Worm (Caenorhabditis elegans) whole organism, L3 larva: ENCODE results near the gene ZK1010.5.

Experiments used
- R02D3.7 ChIP-seq: fragments of 150-350 bp; optimal IDR thresholded peaks from 2 replicates; lab custom pipeline; 2014; ENCODE audit warnings: missing biosample characterization, missing genetic modification characterization
- ZK546.5 ChIP-seq: sonication (generic microtip); optimal IDR thresholded peaks from 2 replicates; lab custom pipeline; 2017; ENCODE audit warnings: missing biosample characterization, missing genetic modification characterization
- ceh-28 ChIP-seq: fragments of 150-350 bp; optimal IDR thresholded peaks from 2 replicates; lab custom pipeline; 2014; ENCODE audit warnings: missing biosample characterization, missing genetic modification reagents, missing genetic modification characterization
- ceh-82 ChIP-seq: fragments of 150-350 bp; optimal IDR thresholded peaks from 2 replicates; lab custom pipeline; 2014; ENCODE audit warnings: missing biosample characterization, missing genetic modification characterization
- ceh-9 ChIP-seq: sonication (generic microtip); optimal IDR thresholded peaks from 2 replicates; lab custom pipeline; 2018; ENCODE audit warnings: missing biosample characterization, missing genetic modification characterization
- elt-1 ChIP-seq: fragments of 150-350 bp; optimal IDR thresholded peaks from 2 replicates; lab custom pipeline; 2014; ENCODE audit warnings: missing biosample characterization, missing genetic modification characterization
- elt-2 ChIP-seq: sonication (generic microtip); optimal IDR thresholded peaks from 2 replicates; lab custom pipeline; 2016; ENCODE audit warnings: missing genetic modification reagents, mild to moderate bottlenecking, missing genetic modification characterization, missing compliant biosample characterization
- elt-3 ChIP-seq, 3 experiments: fragments of 150-350 bp in 1 of 3; sonication (generic microtip) in 2 of 3; optimal IDR thresholded peaks; 2 replicates in 2 of 3; 4 replicates in 1 of 3; lab custom pipeline; 2014 to 2017; ENCODE audit warnings: missing biosample characterization in 3 of 3, missing genetic modification characterization in 3 of 3
- fkh-10 ChIP-seq: sonication (generic microtip); optimal IDR thresholded peaks from 2 replicates; lab custom pipeline; 2017; ENCODE audit warnings: missing biosample characterization, missing genetic modification reagents, missing genetic modification characterization
- hmg-11 ChIP-seq: sonication (generic microtip); optimal IDR thresholded peaks from 2 replicates; lab custom pipeline; 2016; ENCODE audit warnings: missing genetic modification characterization, missing compliant biosample characterization
- jun-1 ChIP-seq: fragments of 150-350 bp; optimal IDR thresholded peaks from 2 replicates; lab custom pipeline; 2014; ENCODE audit warnings: missing biosample characterization, missing genetic modification reagents, missing genetic modification characterization
- lin-15B ChIP-seq: fragments of 150-350 bp; optimal IDR thresholded peaks from 2 replicates; lab custom pipeline; 2014; ENCODE audit warnings: missing biosample characterization, missing genetic modification characterization
- lin-39 ChIP-seq: fragments of 150-350 bp; optimal IDR thresholded peaks from 2 replicates; lab custom pipeline; 2018; ENCODE audit warnings: missing biosample characterization, missing genetic modification reagents, missing genetic modification characterization
- lsy-12 ChIP-seq: sonication (generic microtip); optimal IDR thresholded peaks from 2 replicates; lab custom pipeline; 2016; ENCODE audit warnings: mild to moderate bottlenecking, missing genetic modification characterization, missing compliant biosample characterization
- nfya-1 ChIP-seq: sonication (generic microtip); optimal IDR thresholded peaks from 2 replicates; lab custom pipeline; 2017; ENCODE audit warnings: missing genetic modification characterization, mild to moderate bottlenecking, missing compliant biosample characterization, antibody characterized with exemption, moderate library complexity; ENCODE audit not compliant: insufficient read depth
- nhr-11 ChIP-seq: fragments of 150-350 bp; optimal IDR thresholded peaks from 2 replicates; lab custom pipeline; 2014; ENCODE audit warnings: missing biosample characterization, missing genetic modification characterization
- nhr-12 ChIP-seq: fragments of 150-350 bp; optimal IDR thresholded peaks from 2 replicates; lab custom pipeline; 2014; ENCODE audit warnings: missing biosample characterization, missing genetic modification characterization
- nhr-23 ChIP-seq: fragments of 150-350 bp; optimal IDR thresholded peaks from 2 replicates; lab custom pipeline; 2014; ENCODE audit warnings: missing biosample characterization, missing genetic modification reagents, missing genetic modification characterization
- nhr-237 ChIP-seq: fragments of 150-350 bp; optimal IDR thresholded peaks from 2 replicates; lab custom pipeline; 2014; ENCODE audit warnings: missing biosample characterization, missing genetic modification characterization
- nhr-25 ChIP-seq: sonication (generic microtip); optimal IDR thresholded peaks from 2 replicates; lab custom pipeline; 2017; ENCODE audit warnings: missing biosample characterization, missing genetic modification characterization
- nhr-43 ChIP-seq: sonication (generic microtip); optimal IDR thresholded peaks from 2 replicates; lab custom pipeline; 2016; ENCODE audit warnings: mild to moderate bottlenecking, missing genetic modification characterization, missing compliant biosample characterization; ENCODE audit not compliant: poor library complexity, severe bottlenecking
- nhr-67 ChIP-seq: fragments of 150-350 bp; optimal IDR thresholded peaks from 2 replicates; lab custom pipeline; 2014; ENCODE audit warnings: missing biosample characterization, missing genetic modification characterization
- pha-4 ChIP-seq: fragments of 150-350 bp; optimal IDR thresholded peaks from 2 replicates; lab custom pipeline; 2014; ENCODE audit warnings: missing biosample characterization, missing genetic modification reagents, missing genetic modification characterization
- pqm-1 ChIP-seq: fragments of 150-350 bp; optimal IDR thresholded peaks from 2 replicates; lab custom pipeline; 2017; ENCODE audit warnings: missing biosample characterization, missing genetic modification characterization, inconsistent platforms
- skn-1 ChIP-seq: fragments of 150-350 bp; optimal IDR thresholded peaks from 2 replicates; lab custom pipeline; 2014; ENCODE audit warnings: missing biosample characterization, missing genetic modification characterization
- snpc-4 ChIP-seq: fragments of 150-350 bp; optimal IDR thresholded peaks from 2 replicates; lab custom pipeline; 2014; ENCODE audit warnings: missing biosample characterization, missing genetic modification characterization
- unc-39 ChIP-seq: sonication (generic microtip); optimal IDR thresholded peaks from 4 replicates; lab custom pipeline; 2017; ENCODE audit warnings: missing biosample characterization, missing genetic modification characterization
- unc-62 ChIP-seq: fragments of 150-350 bp; sonication (generic microtip); optimal IDR thresholded peaks from 4 replicates; lab custom pipeline; 2014; ENCODE audit warnings: missing biosample characterization, missing genetic modification reagents, missing genetic modification characterization
- zag-1 ChIP-seq: fragments of 150-350 bp; optimal IDR thresholded peaks from 2 replicates; lab custom pipeline; 2014; ENCODE audit warnings: missing biosample characterization, missing genetic modification characterization
- ztf-11 ChIP-seq: fragments of 150-350 bp; optimal IDR thresholded peaks from 2 replicates; lab custom pipeline; 2014; ENCODE audit warnings: missing biosample characterization, missing genetic modification characterization
- ztf-4 ChIP-seq: fragments of 150-350 bp; optimal IDR thresholded peaks from 2 replicates; lab custom pipeline; 2014; ENCODE audit warnings: missing biosample characterization, missing genetic modification characterization

Gene ZK1010.5

DNA sequence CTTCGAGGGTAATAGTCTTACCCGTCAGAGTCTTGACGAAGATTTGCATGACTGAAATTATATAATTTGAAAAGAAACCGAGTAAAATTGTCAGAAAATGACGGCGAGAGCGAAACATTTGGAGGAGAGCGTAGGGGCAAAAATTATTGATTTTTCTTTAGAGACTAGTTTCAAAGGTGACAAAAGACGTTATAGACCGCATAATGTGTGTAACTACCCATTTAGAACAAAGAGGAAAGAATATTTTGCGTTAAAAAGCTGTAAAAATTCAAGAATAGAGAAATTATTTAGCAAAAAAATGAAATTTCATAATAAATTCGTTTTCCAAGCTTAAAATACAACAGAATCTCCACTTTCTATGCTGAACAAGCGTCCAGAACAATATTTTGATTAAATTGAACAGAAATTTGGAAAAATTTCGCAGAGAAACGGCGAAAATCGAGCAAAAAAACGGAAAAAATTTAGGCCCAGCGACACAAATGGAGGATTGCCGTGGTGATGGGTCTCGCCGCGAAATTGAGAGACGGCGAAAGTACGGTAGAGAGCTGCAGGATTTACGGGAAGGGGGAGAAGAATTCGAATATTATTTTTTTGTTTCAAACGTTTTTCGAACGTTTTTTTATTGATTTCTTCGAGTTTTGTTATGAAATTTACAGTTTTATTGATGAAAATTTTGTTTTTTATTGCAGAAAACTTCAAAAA is 8.7 kb downstream of the ZK1010.5 start, which contains the start of the genes ubq-2 and frg-1 (continued):
- no peak for TF ChIP-seq unc-62 (GFP tag; lab: Kevin White, UChicago)
- peak; percentile 92 for TF ChIP-seq lsy-12 (tag; lab: Kevin White, UChicago)
- no peak for TF ChIP-seq ceh-9 (tag; lab: Kevin White, UChicago)
- TF ChIP-seq nhr-23 (tag; lab: Kevin White, UChicago): peak; percentile 80
- TF ChIP-seq R02D3.7 (tag; lab: Kevin White, UChicago): peak; percentile 99
- no peak for TF ChIP-seq fkh-10
- no peak for TF ChIP-seq ztf-4 (tag; lab: Kevin White, UChicago)
- peak; percentile 53 for TF ChIP-seq nhr-11 (tag; lab: Kevin White, UChicago)
- no peak for TF ChIP-seq elt-1 (tag; lab: Kevin White, UChicago)
- TF ChIP-seq snpc-4 (tag; lab: Kevin White, UChicago): peak; percentile 11
- no peak for TF ChIP-seq unc-39
- TF ChIP-seq hmg-11 (tag; lab: Kevin White, UChicago): peak; percentile 85
- peak; percentile 76 for TF ChIP-seq nhr-25 (tag; lab: Kevin White, UChicago)
- peak; percentile 76 for TF ChIP-seq nhr-43 (tag; lab: Kevin White, UChicago)
- peak; percentile 95 for TF ChIP-seq lin-39 (tag; lab: Kevin White, UChicago)
- peak; percentile 97 for TF ChIP-seq nfya-1 (tag; lab: Kevin White, UChicago)
- TF ChIP-seq, all 47 proteins: peak for 23

ce11 chrIII:12977559-12977958 is 9.8 kb downstream of the ZK1010.5 start, which contains the start of gene ZK1010.2:
TSS of gene ZK1010.2 (minus strand) at chrIII:12977862.
- TF ChIP-seq lsy-12 (tag; lab: Kevin White, UChicago) (peak; percentile 16), ceh-82 (tag; lab: Kevin White, UChicago) (no peak), nhr-237 (no peak), ceh-9 (tag; lab: Kevin White, UChicago) (no peak)

ce11 chrIII:12972398-12972797 is 14.9 kb downstream of the ZK1010.5 start, which contains the start of gene bckd-1A:
TSS of gene bckd-1A (minus strand) at chrIII:12972498.
- TF ChIP-seq R02D3.7 (tag; lab: Kevin White, UChicago) (no peak), ZK546.5 (tag; lab: Kevin White, UChicago) (no peak), nhr-25 (tag; lab: Kevin White, UChicago) (no peak), ztf-11 (tag; lab: Kevin White, UChicago) (no peak), nhr-67 (tag; lab: Kevin White, UChicago) (no peak)

ce11 chrIII:12971828-12972379 is 15.4 kb downstream of the ZK1010.5 start:
- TF ChIP-seq pqm-1 (tag; lab: Kevin White, UChicago): peak; percentile 19
- no peak for TF ChIP-seq elt-1 (tag; lab: Kevin White, UChicago)
- peak; percentile 53 for TF ChIP-seq hmg-11 (tag; lab: Kevin White, UChicago)
- no peak for TF ChIP-seq unc-62 (GFP tag; lab: Kevin White, UChicago)
- TF ChIP-seq pha-4 (tag; lab: Kevin White, UChicago): peak; percentile 57
- peak; percentile 47 for TF ChIP-seq nfya-1 (tag; lab: Kevin White, UChicago)
- TF ChIP-seq elt-3 (tag; optimal IDR thresholded peaks at IDR 0.05; lab: Kevin White, UChicago): no peak
- peak; percentile 39 for TF ChIP-seq lin-15B (tag; lab: Kevin White, UChicago)
- no peak for TF ChIP-seq ZK546.5 (tag; lab: Kevin White, UChicago)
- TF ChIP-seq elt-2 (tag; lab: Kevin White, UChicago): peak; percentile 39
- TF ChIP-seq nhr-12 (tag; lab: Kevin White, UChicago): no peak
- TF ChIP-seq ceh-28 (tag; lab: Kevin White, UChicago): peak; percentile 63
- TF ChIP-seq, all 47 proteins: peak for 7

DNA sequence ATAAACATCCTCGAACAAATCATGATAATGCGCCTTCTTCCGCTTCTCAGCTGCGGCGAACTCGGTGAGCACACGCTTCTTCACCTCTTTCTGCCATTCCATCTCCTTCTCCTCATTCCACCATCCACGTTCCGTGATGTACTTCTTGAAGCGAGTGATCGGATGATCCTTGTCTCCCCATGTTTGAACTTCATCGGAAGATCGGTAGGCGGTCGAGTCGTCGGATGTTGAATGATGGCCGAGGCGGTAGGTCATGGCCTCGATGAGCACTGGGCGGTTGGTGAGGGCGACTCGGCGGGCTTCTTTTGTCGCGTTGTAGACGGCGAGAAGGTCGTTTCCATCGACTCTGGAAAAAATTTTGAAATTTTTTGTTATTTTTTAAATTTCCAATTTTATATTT is 19.0 kb downstream of the ZK1010.5 start:
- no peak for TF ChIP-seq ceh-9 (tag; lab: Kevin White, UChicago)
- TF ChIP-seq nhr-237: no peak
- no peak for TF ChIP-seq ZK546.5 (tag; lab: Kevin White, UChicago)
- TF ChIP-seq nhr-25 (tag; lab: Kevin White, UChicago): no peak
- TF ChIP-seq zag-1: no peak
- TF ChIP-seq jun-1 (tag; lab: Kevin White, UChicago): no peak
- TF ChIP-seq skn-1 (tag; lab: Kevin White, UChicago): no peak
- no peak for TF ChIP-seq fkh-10
- no peak for TF ChIP-seq ztf-4 (tag; lab: Kevin White, UChicago)
- TF ChIP-seq unc-62 (GFP tag; lab: Kevin White, UChicago): no peak
